Worm (Caenorhabditis elegans): ENCODE measurements around the gene mutd-1.

- TF ChIP-seq mep-1 (tag; optimal IDR thresholded peaks at IDR 0.05) (no peak), unc-62 (GFP tag; optimal IDR thresholded peaks at IDR 0.05) (no peak), ham-2 (GFP tag; optimal IDR thresholded peaks at IDR 0.05) (no peak), lin-32 (GFP tag; optimal IDR thresholded peaks at IDR 0.05) (no peak), zip-8 (tag; optimal IDR thresholded peaks at IDR 0.05) (no peak), nhr-237 (tag; optimal IDR thresholded peaks at IDR 0.05) (no peak), lsy-2 (tag; optimal IDR thresholded peaks at IDR 0.05) (no peak)
These were observed 32.7 kb upstream of the mutd-1 start, which contains the start of gene C42D4.18 for ce11 chrIV:7166553-7166952.
